Worm (Caenorhabditis elegans) whole organism, early embryonic: ENCODE data around the gene srh-137.
A peak's percentile ranks its signal among the peaks of the same experiment; 100 is the strongest.

Experiments
- B0310.2 ChIP-seq: sonication (generic microtip); optimal IDR thresholded peaks from 2 replicates; lab custom pipeline; 2016; ENCODE audit warnings: mild to moderate bottlenecking, missing genetic modification characterization, missing compliant biosample characterization
- F13C5.2 ChIP-seq: sonication (generic microtip); optimal IDR thresholded peaks from 2 replicates; lab custom pipeline; 2017; ENCODE audit warnings: mild to moderate bottlenecking, missing genetic modification characterization, inconsistent platforms, missing compliant biosample characterization
- aly-1 ChIP-seq: sonication (generic microtip); optimal IDR thresholded peaks from 2 replicates; lab custom pipeline; 2016; ENCODE audit warnings: missing genetic modification characterization, missing compliant biosample characterization
- ama-1 ChIP-seq: fragments of 150-350 bp; optimal IDR thresholded peaks from 2 replicates; lab custom pipeline; 2014
- ceh-13 ChIP-seq: fragments of 200-800 bp; sonication (Bioruptor generic); optimal IDR thresholded peaks from 2 replicates; lab custom pipeline; 2018; ENCODE audit warnings: mild to moderate bottlenecking, missing genetic modification characterization, missing compliant biosample characterization
- ceh-36 ChIP-seq: sonication (generic microtip); optimal IDR thresholded peaks from 2 replicates; lab custom pipeline; 2016; ENCODE audit warnings: missing genetic modification characterization, inconsistent platforms, missing compliant biosample characterization
- ets-7 ChIP-seq: sonication (generic microtip); optimal IDR thresholded peaks from 2 replicates; lab custom pipeline; 2016; ENCODE audit warnings: missing genotype, missing genetic modification characterization, missing compliant biosample characterization
- flt-1 ChIP-seq: fragments of 200-800 bp; sonication (Bioruptor generic); IDR thresholded peaks from 2 replicates; pipeline ENCODE4 v1.3.6; 2022; ENCODE audit warnings: missing genetic modification characterization, missing compliant biosample characterization
- hmbx-1 ChIP-seq: sonication (generic microtip); optimal IDR thresholded peaks from 2 replicates; lab custom pipeline; 2016; ENCODE audit warnings: mild to moderate bottlenecking, missing genetic modification characterization, missing compliant biosample characterization
- hmg-4 ChIP-seq: fragments of 200-800 bp; sonication (Bioruptor generic); optimal IDR thresholded peaks from 2 replicates; lab custom pipeline; 2018; ENCODE audit warnings: mild to moderate bottlenecking, missing genetic modification characterization, missing compliant biosample characterization
- hnd-1 ChIP-seq: sonication (generic microtip); optimal IDR thresholded peaks from 2 replicates; lab custom pipeline; 2016; ENCODE audit warnings: missing genetic modification characterization, missing compliant biosample characterization
- pes-1 ChIP-seq: fragments of 200-800 bp; sonication (Bioruptor generic); IDR thresholded peaks from 2 replicates; pipeline ENCODE4 v1.3.6; 2022; ENCODE audit warnings: missing genetic modification reagents, missing genetic modification characterization, missing compliant biosample characterization
- scrt-1 ChIP-seq: fragments of 200-800 bp; sonication (Bioruptor generic); IDR thresholded peaks from 2 replicates; pipeline ENCODE4 v1.3.6; 2022; ENCODE audit warnings: missing genetic modification characterization, missing compliant biosample characterization
- sea-1 ChIP-seq: fragments of 200-800 bp; sonication (Bioruptor generic); conservative IDR thresholded peaks from 2 replicates; pipeline ENCODE4 v1.3.6; 2022; ENCODE audit warnings: missing genetic modification characterization, missing compliant biosample characterization
- tbx-11 ChIP-seq: fragments of 200-800 bp; sonication (Bioruptor generic); IDR thresholded peaks from 2 replicates; pipeline ENCODE4 v1.3.6; 2022; ENCODE audit warnings: missing genetic modification characterization, missing compliant biosample characterization
- tbx-37 ChIP-seq: fragments of 200-800 bp; sonication (Bioruptor generic); conservative IDR thresholded peaks from 2 replicates; pipeline ENCODE4 v1.3.6; 2022; ENCODE audit warnings: missing genetic modification reagents, missing genetic modification characterization, missing compliant biosample characterization
- tra-4 ChIP-seq: sonication (generic microtip); optimal IDR thresholded peaks from 2 replicates; lab custom pipeline; 2017; ENCODE audit warnings: missing genetic modification characterization, missing compliant biosample characterization

The srh-137 gene

DNA sequence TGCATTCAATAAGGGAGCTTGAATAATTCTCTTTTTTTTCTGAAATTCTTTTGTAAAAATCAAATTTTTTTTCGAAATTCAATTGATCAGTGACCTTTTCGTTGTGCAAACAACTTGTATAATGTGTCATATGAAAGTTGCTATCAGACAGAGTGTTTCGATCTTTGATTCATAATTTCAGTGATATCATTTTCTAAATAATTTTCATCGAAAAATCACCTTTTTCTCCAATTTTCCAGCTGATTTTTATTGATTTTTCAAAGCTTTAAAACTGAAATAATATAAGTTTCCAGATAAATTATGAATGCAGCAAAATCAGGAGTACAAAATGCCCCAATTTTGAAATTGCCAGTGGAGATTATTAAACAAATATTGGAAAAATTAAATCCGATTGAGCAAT is 12.0 kb upstream of the srh-137 start, which contains the start of gene fbxa-127:
fbxa-127 (plus strand) TSS at position 301 of the 400 bp plus-strand sequence.
- no peak for TF ChIP-seq F13C5.2 (tag; lab: Kevin White, UChicago)
- no peak for TF ChIP-seq tbx-11 (GFP tag; lab: Robert Waterston, UW)
- TF ChIP-seq hnd-1 (tag; lab: Kevin White, UChicago): no peak

DNA sequence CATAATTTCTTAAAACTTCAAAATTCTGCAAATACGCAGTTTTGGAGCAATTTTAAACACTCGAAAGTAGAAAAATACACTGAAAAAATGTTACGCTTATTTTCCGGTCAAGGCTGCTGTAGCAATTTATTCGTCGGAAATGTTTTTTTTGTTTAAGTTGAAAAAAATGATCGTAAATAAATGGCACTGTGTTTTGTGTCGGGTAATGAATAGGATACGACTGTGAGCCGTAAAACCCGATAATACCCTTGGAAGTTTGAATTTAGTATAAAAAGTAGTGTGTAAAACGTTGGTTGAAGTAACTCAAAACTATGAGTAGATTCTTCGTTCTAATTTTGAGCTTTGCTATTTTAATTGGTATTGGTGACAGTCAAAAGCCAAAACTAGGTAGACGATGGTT is 10.4 kb upstream of the srh-137 start, which contains the start of gene T25E12.14:
T25E12.14 (plus strand) TSS at position 301 of the 400 bp plus-strand sequence.
- TF ChIP-seq ceh-13 (GFP tag; lab: Kevin White, UChicago) (no peak), sea-1 (GFP tag; lab: Robert Waterston, UW) (no peak), hmg-4 (GFP tag; lab: Kevin White, UChicago) (no peak)

DNA sequence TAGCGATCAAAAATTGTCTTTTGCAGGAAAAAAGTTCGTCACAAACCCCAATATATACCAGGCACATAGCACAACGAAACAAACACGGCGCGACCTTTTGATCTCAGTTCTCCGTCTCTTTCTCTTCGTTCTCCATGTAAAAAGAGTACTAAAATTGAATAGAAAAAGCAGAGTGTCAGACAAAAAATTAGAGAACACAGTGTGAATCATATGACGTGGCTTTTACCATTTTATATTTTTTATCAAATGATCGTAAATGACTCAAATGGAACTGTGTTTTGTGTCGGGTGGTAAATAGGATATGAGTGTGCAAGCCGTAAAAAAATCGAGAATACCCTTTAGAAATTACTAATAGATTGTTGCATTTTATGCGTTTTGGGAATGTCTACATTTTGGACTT is 9.5 kb upstream of the srh-137 start:
- TF ChIP-seq ets-7 (tag; lab: Kevin White, UChicago) (no peak), ama-1 (lab: Kevin White, UChicago) (no peak), tbx-37 (no peak), sea-1 (GFP tag; lab: Robert Waterston, UW) (no peak), tbx-11 (GFP tag; lab: Robert Waterston, UW) (no peak), aly-1 (tag; lab: Kevin White, UChicago) (no peak), hmbx-1 (tag; lab: Kevin White, UChicago) (no peak), hnd-1 (tag; lab: Kevin White, UChicago) (no peak)

- TF ChIP-seq ceh-36 (tag; lab: Kevin White, UChicago): no peak
These were observed 8.1 kb upstream of the srh-137 start for ce11 chrV:16724574-16724973.

DNA sequence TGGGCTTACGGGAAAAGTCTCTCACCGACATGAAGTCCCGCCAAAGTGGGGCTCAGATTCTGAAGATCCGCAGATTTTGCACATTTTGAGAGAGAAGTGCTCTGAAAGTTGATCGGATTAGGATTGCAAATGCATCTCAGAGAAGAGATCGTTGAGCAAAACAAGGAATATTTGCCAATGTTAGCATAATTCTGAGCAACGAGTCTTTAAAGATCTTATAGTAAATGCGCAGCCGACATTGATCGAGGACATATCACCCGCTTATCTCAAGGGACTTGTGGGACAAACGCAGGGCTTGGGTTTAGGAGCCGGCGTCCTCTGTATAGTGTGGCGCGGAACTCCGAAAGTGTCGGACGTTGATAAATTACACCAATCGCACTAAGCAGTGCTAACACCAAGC is 7.3 kb upstream of the srh-137 start, which contains the start of gene nhr-112:
nhr-112 (minus strand) TSS at position 101 of the 400 bp plus-strand sequence.
- TF ChIP-seq flt-1 (GFP tag; lab: Robert Waterston, UW): no peak
- TF ChIP-seq tbx-11 (GFP tag; lab: Robert Waterston, UW): no peak
- TF ChIP-seq ceh-13 (GFP tag; lab: Kevin White, UChicago): no peak
- no peak for TF ChIP-seq tbx-37
- TF ChIP-seq ets-7 (tag; lab: Kevin White, UChicago): no peak
- no peak for TF ChIP-seq hnd-1 (tag; lab: Kevin White, UChicago)
- TF ChIP-seq pes-1 (GFP tag; lab: Robert Waterston, UW): no peak
- TF ChIP-seq scrt-1 (GFP tag; lab: Robert Waterston, UW): no peak
- TF ChIP-seq B0310.2: no peak
- TF ChIP-seq aly-1 (tag; lab: Kevin White, UChicago): no peak

ce11 chrV:16713797-16714196 is 2.7 kb downstream of the srh-137 start:
- TF ChIP-seq hnd-1 (tag; lab: Kevin White, UChicago) (no peak), hmbx-1 (tag; lab: Kevin White, UChicago) (no peak), aly-1 (tag; lab: Kevin White, UChicago) (no peak), ceh-13 (GFP tag; lab: Kevin White, UChicago) (no peak), scrt-1 (GFP tag; lab: Robert Waterston, UW) (no peak), ceh-36 (tag; lab: Kevin White, UChicago) (no peak), ama-1 (lab: Kevin White, UChicago) (no peak)

ce11 chrV:16706549-16706948 is 9.9 kb downstream of the srh-137 start, which contains the start of gene clec-9:
TSS of gene clec-9 (minus strand) at chrV:16706649.
- TF ChIP-seq ama-1 (lab: Kevin White, UChicago): no peak
- TF ChIP-seq hmg-4 (GFP tag; lab: Kevin White, UChicago): no peak
- TF ChIP-seq ceh-36 (tag; lab: Kevin White, UChicago): no peak
- TF ChIP-seq tbx-11 (GFP tag; lab: Robert Waterston, UW): no peak
- no peak for TF ChIP-seq ets-7 (tag; lab: Kevin White, UChicago)
- TF ChIP-seq scrt-1 (GFP tag; lab: Robert Waterston, UW): no peak
- no peak for TF ChIP-seq hmbx-1 (tag; lab: Kevin White, UChicago)

DNA sequence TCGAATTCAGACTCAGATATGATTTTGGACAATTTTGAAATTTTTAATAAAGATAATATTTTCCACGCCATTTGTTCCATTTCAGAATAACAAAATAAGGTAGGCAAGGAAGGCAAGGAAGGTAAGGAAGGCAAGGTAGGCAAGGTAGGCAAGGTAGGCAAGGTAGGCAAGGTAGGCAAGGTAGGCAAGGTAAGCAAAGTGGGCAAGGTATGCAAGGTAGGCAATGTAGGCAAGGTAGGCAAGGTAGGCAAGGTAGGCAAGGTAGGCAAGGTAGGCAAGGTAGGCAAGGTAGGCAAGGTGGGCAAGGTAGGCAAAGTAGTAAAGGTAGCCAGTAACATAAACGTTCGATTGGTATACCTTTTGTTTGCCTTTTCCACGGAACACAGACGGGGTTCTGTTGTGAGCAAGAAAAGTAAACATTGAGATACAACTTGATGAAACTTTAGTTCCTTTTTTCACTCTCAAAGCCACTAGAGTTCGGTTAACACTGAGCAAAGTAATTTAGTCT is 16.7 kb downstream of the srh-137 start, which contains the start of gene Y70C5C.1:
Y70C5C.1 (plus strand) TSS at position 458 of the 508 bp plus-strand sequence.
- TF ChIP-seq tbx-11 (GFP tag; lab: Robert Waterston, UW) (peak; percentile 68), aly-1 (tag; lab: Kevin White, UChicago) (no peak), ceh-36 (tag; lab: Kevin White, UChicago) (peak; percentile 51), hmg-4 (GFP tag; lab: Kevin White, UChicago) (no peak), hmbx-1 (tag; lab: Kevin White, UChicago) (peak; percentile 71), hnd-1 (tag; lab: Kevin White, UChicago) (peak; percentile 63), tra-4 (tag; lab: Kevin White, UChicago) (no peak)

ce11 chrV:16697178-16697577 is 19.3 kb downstream of the srh-137 start, which contains the start of gene srw-41:
TSS of gene srw-41 (plus strand) at chrV:16697478.
- TF ChIP-seq hmg-4 (GFP tag; lab: Kevin White, UChicago): no peak
- TF ChIP-seq hmbx-1 (tag; lab: Kevin White, UChicago): no peak
- no peak for TF ChIP-seq hnd-1 (tag; lab: Kevin White, UChicago)
- no peak for TF ChIP-seq tra-4 (tag; lab: Kevin White, UChicago)
- TF ChIP-seq flt-1 (GFP tag; lab: Robert Waterston, UW): no peak
- TF ChIP-seq tbx-37: no peak
- no peak for TF ChIP-seq ceh-36 (tag; lab: Kevin White, UChicago)
- no peak for TF ChIP-seq pes-1 (GFP tag; lab: Robert Waterston, UW)
